Worm (Caenorhabditis elegans): Measurements from ENCODE around the gene R13A1.10.
A peak's percentile ranks its signal among the peaks of the same experiment; 100 is the strongest.

Gene R13A1.10

DNA sequence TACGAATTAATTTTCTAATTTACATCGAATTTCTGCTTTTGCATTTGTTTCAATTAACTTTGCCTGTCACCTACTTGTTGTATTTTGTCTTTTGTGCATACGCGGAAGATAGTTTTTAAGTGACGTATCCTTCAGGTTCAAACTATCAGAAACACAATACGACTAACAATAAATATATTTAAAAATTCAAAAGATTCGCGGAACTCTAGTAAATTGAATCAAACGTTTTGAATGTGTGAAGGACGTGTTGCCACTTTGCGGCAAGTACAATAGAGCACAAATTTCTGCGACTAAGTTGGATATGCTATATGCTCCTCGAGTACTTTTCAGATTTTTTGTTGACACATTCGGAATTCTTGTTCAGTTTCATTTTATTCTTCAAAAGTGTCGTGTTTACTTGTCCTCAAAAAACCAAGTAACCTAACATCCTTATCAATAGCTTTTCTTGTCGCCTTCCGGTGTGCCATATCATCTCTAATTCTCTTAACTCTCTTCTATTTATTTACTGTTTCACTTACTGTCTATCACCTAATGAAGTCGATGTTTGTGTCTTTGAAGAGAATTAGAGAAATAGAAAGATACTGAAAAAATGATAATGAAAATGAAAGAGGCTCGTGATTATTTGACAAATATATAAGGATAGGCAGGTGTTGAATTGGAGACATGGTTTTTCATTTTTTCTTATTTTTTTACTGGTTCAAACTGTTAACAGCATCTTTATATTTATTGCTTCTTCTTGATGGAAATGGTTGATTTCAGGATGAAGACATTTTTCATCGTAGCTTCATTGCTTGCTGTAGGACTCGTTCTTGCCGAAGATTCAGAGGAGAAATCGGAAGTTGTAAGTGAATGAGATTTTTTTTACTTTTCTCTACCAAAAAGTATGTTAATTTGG, 38.2 kb downstream of the R13A1.10 start, which contains the start of gene srlf-7 (continued):
- TF ChIP-seq nhr-84 (tag; optimal IDR thresholded peaks at IDR 0.05) (no peak), zip-4 (GFP tag; optimal IDR thresholded peaks at IDR 0.05) (no peak), unc-30 (tag; optimal IDR thresholded peaks at IDR 0.05) (no peak), nhr-19 (GFP tag; conservative IDR thresholded peaks at IDR 0.05) (peak; percentile 40), mep-1 (tag; optimal IDR thresholded peaks at IDR 0.05) (no peak), unc-62 (GFP tag; optimal IDR thresholded peaks at IDR 0.05) (no peak), hlh-17 (GFP tag; optimal IDR thresholded peaks at IDR 0.05; ENCODE audit: borderline replicate concordance) (no peak), nhr-77 (tag; optimal IDR thresholded peaks at IDR 0.05) (peak; percentile 58), efl-3 (GFP tag; optimal IDR thresholded peaks at IDR 0.05) (no peak), ceh-82 (tag; optimal IDR thresholded peaks at IDR 0.05) (no peak), lin-14 (GFP tag; optimal IDR thresholded peaks at IDR 0.05) (peak; percentile 81), elt-2 (tag; optimal IDR thresholded peaks at IDR 0.05) (peak; percentile 99), nhr-71 (tag; optimal IDR thresholded peaks at IDR 0.05) (peak; percentile 78), pax-3 (tag; optimal IDR thresholded peaks at IDR 0.05) (no peak)

DNA sequence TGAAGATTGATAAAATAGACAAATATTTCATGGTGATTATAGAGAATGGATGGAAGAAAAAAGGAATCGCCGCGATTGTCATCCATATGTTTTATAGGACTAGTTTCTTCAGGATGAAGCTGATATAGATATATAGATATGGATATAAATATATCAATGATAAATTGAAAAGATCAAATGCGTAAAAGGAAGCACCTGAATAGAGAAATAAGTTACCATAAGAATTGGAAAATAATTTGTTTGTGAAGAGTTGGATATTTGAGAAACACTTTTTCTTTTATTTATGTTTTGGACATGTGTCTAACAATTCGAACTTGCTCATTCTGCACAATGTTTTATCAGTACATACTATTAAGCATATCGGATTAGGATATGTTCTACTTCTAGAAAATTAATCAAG, 38.9 kb downstream of the R13A1.10 start, which contains the start of gene C42D4.13:
Gene C42D4.13 (minus strand): TSS at position 101 of the 400 bp plus-strand sequence.
- TF ChIP-seq unc-130 (tag; optimal IDR thresholded peaks at IDR 0.05) (no peak), mab-9 (GFP tag; IDR thresholded peaks at IDR 0.05) (no peak), nhr-20 (tag; optimal IDR thresholded peaks at IDR 0.05) (no peak), nhr-11 (tag; optimal IDR thresholded peaks at IDR 0.05) (no peak), unc-86 (tag; optimal IDR thresholded peaks at IDR 0.05) (no peak), ama-1 (optimal IDR thresholded peaks at IDR 0.05) (no peak), nhr-85 (tag) (no peak), ets-5 (GFP tag; IDR thresholded peaks at IDR 0.05) (no peak), alr-1 (tag; optimal IDR thresholded peaks at IDR 0.05; ENCODE audit: borderline replicate concordance) (no peak)

DNA sequence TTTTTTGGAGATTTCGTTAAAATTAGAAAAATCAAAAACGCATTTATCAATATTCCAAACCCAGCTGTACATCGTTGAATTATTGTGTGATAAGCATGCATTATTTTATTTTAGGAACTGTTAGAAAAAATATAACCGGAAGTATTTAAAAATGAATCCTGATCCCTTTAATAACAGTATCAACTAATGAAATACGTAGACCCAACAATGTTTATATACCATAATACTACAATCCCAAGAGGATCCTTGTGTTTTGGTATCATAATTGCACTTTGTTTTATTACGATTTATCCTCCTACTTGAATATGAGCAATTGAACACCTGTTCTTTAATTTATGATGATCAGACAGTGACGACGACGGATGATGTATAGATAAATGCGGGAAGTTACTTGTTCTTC, 40.2 kb downstream of the R13A1.10 start, which contains the start of gene str-249:
Gene str-249 (minus strand): TSS at position 101 of the 400 bp plus-strand sequence.
- TF ChIP-seq skn-1 (tag; optimal IDR thresholded peaks at IDR 0.05) (no peak), hlh-4 (tag; optimal IDR thresholded peaks at IDR 0.05) (no peak), nhr-11 (tag; optimal IDR thresholded peaks at IDR 0.05) (no peak), lir-3 (tag; optimal IDR thresholded peaks at IDR 0.05; ENCODE audit: poor library complexity) (no peak), ces-1 (GFP tag; optimal IDR thresholded peaks at IDR 0.05) (no peak), irx-1 (tag; optimal IDR thresholded peaks at IDR 0.05) (no peak), elt-2 (tag; optimal IDR thresholded peaks at IDR 0.05) (no peak), nhr-85 (tag) (no peak), grh-1 (GFP tag; IDR thresholded peaks at IDR 0.05) (no peak), ceh-8 (GFP tag; optimal IDR thresholded peaks at IDR 0.05) (no peak)

DNA sequence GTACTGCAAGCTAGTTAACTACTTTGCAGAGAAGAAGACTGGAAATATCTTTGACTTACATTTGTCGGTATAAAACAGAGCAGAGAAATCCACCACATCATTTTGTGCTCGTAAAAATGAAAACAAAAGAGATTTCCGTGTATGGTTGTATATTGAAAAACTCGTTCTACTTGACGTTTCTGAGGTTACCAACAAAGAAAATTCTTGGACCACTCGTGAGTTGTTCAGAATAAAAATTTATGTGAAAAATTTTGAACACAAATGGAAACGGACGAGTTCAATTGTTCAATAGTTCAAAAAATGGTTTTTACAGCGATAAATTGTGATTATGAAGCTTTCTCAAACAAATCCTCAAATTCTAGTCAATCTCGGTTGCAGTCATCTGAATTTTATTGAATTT, 42.4 kb downstream of the R13A1.10 start, which contains the start of gene clec-179:
Gene clec-179 (minus strand): TSS at position 101 of the 400 bp plus-strand sequence.
- TF ChIP-seq lir-3 (tag; optimal IDR thresholded peaks at IDR 0.05; ENCODE audit: poor library complexity) = no peak
- no peak for TF ChIP-seq alr-1 (tag; optimal IDR thresholded peaks at IDR 0.05; ENCODE audit: borderline replicate concordance)
- no peak for TF ChIP-seq ceh-8 (GFP tag; optimal IDR thresholded peaks at IDR 0.05)
- no peak for TF ChIP-seq pag-3 (tag; optimal IDR thresholded peaks at IDR 0.05; ENCODE audit: borderline replicate concordance, insufficient read depth)
- no peak for TF ChIP-seq fkh-8 (tag; optimal IDR thresholded peaks at IDR 0.05)
- no peak for TF ChIP-seq sup-37 (GFP tag; optimal IDR thresholded peaks at IDR 0.05)
- no peak for TF ChIP-seq hpl-2 (GFP tag; optimal IDR thresholded peaks at IDR 0.05)
- TF ChIP-seq unc-30 (tag; optimal IDR thresholded peaks at IDR 0.05) = no peak

Measured in whole organism, L1 larva.